Fruit fly (Drosophila melanogaster) whole organism, wandering third instar larva: ENCODE results near the gene CG12729.

Source experiments
- Hr78 ChIP-seq: fragments of >200 bp; optimal IDR thresholded peaks from 2 replicates; lab custom pipeline; 2017; ENCODE audit warnings: missing biosample characterization, missing genetic modification characterization
- Jra ChIP-seq: sonication (Bioruptor generic); optimal IDR thresholded peaks from 2 replicates; lab custom pipeline; 2016; ENCODE audit warnings: missing biosample characterization, missing genetic modification characterization
- psq ChIP-seq: fragments of 200-800 bp; sonication (Bioruptor generic); optimal IDR thresholded peaks from 3 replicates; lab custom pipeline; 2017; ENCODE audit warnings: missing biosample characterization, mild to moderate bottlenecking, missing genetic modification characterization, moderate library complexity
- sage ChIP-seq: fragments of 200-800 bp; sonication (Bioruptor generic); optimal IDR thresholded peaks from 2 replicates; lab custom pipeline; 2016; ENCODE audit warnings: missing biosample characterization, mild to moderate bottlenecking, missing genetic modification characterization
- tai ChIP-seq: sonication (Bioruptor generic); optimal IDR thresholded peaks from 2 replicates; lab custom pipeline; 2016; ENCODE audit warnings: missing biosample characterization, missing genetic modification characterization

dm6 chrX:5894529-5895487 is 49.7 kb downstream of the CG12729 start:
- TF ChIP-seq sage (no peak), Jra (GFP tag; lab: Kevin White, UChicago) (no peak), tai (no peak), Hr78 (GFP tag; lab: Kevin White, UChicago) (no peak), psq (GFP tag; lab: Kevin White, UChicago) (no peak)
